Fruit fly (Drosophila melanogaster): ENCODE data around the gene Or10a.

DNA sequence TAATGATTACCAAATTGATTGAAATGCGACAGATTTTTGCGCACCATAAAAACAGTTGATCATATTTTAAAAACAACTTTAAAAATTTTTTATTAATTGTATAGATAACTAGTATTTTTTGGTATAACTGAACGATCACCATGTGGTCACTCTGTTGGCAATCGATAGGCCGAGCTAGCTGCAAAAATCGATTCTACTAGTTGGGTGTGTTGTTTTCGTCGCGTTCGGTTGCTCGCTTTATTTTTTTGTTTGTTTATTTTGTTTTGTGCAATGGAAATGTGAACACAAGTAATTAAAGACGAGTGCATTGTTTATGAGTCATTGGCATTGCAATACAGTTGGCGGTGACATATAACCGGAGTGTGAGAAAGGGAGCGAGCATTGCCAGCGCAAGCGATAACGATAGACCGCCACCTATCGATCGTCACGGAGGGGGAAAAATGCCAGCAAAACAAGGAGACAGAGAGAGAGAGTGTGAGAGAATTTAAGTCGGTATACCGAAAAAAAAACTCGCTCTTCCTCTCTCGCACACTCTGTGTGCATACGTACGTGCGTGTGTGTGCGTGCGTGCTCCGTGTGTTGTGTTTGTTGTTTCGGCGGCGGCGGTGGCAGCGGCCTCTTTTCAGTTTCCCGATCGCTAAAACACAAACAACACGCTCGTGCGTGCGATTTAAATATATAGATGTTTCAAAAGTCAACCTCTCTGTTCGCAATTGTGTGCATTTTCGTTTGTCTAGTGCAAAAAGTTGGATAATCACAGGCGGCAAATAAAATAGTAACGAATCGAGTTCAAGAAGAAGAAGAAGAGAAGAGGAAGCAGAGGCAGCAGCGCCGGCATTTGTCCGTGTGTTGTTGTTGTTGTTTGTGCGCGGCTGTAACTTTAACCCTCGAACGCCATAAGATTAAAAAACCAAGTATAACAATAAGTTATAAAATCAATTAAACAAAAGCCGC lies 27.5 kb downstream of the Or10a start:
- TF ChIP-seq Sox102F (GFP tag; optimal IDR thresholded peaks at IDR 0.05) (no peak), CG8319 (GFP tag; optimal IDR thresholded peaks at IDR 0.05) (no peak), CG4318 (GFP tag; optimal IDR thresholded peaks at IDR 0.05) (no peak)

All from whole organism, prepupa.